Fruit fly (Drosophila melanogaster) whole organism, pupa: ENCODE results near the gene Psn.

Experiments
- CG12605 ChIP-seq: fragments of 200-800 bp; sonication (Bioruptor generic); IDR thresholded peaks from 2 replicates; pipeline ENCODE4 v1.3.6; 2022; ENCODE audit warnings: missing biosample characterization, missing genetic modification characterization
- CG14655 ChIP-seq: fragments of 200-800 bp; sonication (Bioruptor generic); optimal IDR thresholded peaks from 3 replicates; lab custom pipeline; 2017; ENCODE audit warnings: mild to moderate bottlenecking, missing biosample characterization, missing genetic modification reagents, missing genetic modification characterization
- CG17806 ChIP-seq: fragments of 200-800 bp; sonication (Bioruptor generic); optimal IDR thresholded peaks from 2 replicates; lab custom pipeline; 2018; ENCODE audit warnings: missing biosample characterization, mild to moderate bottlenecking, missing genetic modification characterization, moderate library complexity
- CG32121 ChIP-seq: fragments of 200-800 bp; sonication (Bioruptor generic); IDR thresholded peaks from 2 replicates; pipeline ENCODE4 v1.3.6; 2022; ENCODE audit warnings: missing biosample characterization, missing genetic modification characterization
- CG8301 ChIP-seq: fragments of 200-800 bp; sonication (Bioruptor generic); optimal IDR thresholded peaks from 2 replicates; lab custom pipeline; 2018; ENCODE audit warnings: missing biosample characterization, mild to moderate bottlenecking, missing genetic modification characterization
- Pif1A ChIP-seq: fragments of 200-800 bp; sonication (Bioruptor generic); optimal IDR thresholded peaks from 3 replicates; lab custom pipeline; 2016; ENCODE audit warnings: missing biosample characterization, missing genetic modification characterization
- Pif1B ChIP-seq: fragments of 200-800 bp; sonication (Bioruptor generic); optimal IDR thresholded peaks from 3 replicates; lab custom pipeline; 2016; ENCODE audit warnings: missing biosample characterization, missing genetic modification characterization
- rn ChIP-seq: fragments of 200-800 bp; sonication (Bioruptor generic); IDR thresholded peaks from 2 replicates; pipeline ENCODE4 v1.3.6; 2022; ENCODE audit warnings: missing biosample characterization, missing genetic modification characterization

DNA sequence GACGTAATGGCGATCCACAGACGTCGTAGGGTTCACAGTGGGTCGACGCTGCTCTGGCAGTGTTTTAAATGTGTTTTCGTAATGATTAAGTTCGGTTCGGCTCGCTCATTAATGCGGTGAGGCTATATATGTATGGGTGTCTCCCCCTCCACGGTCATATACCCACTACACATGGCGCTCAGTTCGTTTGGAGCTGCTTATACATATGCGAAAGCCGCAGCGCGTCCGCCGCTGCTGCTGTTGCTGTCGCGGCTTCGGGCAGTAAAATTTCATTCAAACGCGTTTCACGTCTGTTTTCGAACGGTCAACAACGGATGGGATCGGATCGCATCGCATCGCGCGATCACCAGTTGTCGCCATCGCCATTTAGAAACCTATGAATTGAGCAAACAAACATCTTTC is 46.3 kb upstream of the Psn start:
- TF ChIP-seq CG12605 (GFP tag; lab: Robert Waterston, UW) (no peak), CG14655 (GFP tag; lab: Kevin White, UChicago) (no peak), Pif1A (GFP tag; lab: Kevin White, UChicago) (no peak), CG17806 (tag; lab: Kevin White, UChicago) (no peak), CG8301 (tag; lab: Kevin White, UChicago) (no peak), Pif1B (no peak), CG32121 (GFP tag; lab: Robert Waterston, UW) (no peak), rn (GFP tag; lab: Robert Waterston, UW) (no peak)
